Worm (Caenorhabditis elegans) whole organism, L3 larva: ENCODE measurements around the gene ZK971.1.

Source experiments
- R02D3.7 ChIP-seq: fragments of 150-350 bp; optimal IDR thresholded peaks from 2 replicates; lab custom pipeline; 2014; ENCODE audit warnings: missing biosample characterization, missing genetic modification characterization
- ZK546.5 ChIP-seq: sonication (generic microtip); optimal IDR thresholded peaks from 2 replicates; lab custom pipeline; 2017; ENCODE audit warnings: missing biosample characterization, missing genetic modification characterization
- aly-2 ChIP-seq: fragments of 150-350 bp; optimal IDR thresholded peaks from 2 replicates; lab custom pipeline; 2014; ENCODE audit warnings: missing biosample characterization, missing genetic modification characterization
- elt-2 ChIP-seq: sonication (generic microtip); optimal IDR thresholded peaks from 2 replicates; lab custom pipeline; 2016; ENCODE audit warnings: missing genetic modification reagents, mild to moderate bottlenecking, missing genetic modification characterization, missing compliant biosample characterization
- elt-3 ChIP-seq, 3 experiments: fragments of 150-350 bp in 1 of 3; sonication (generic microtip) in 2 of 3; optimal IDR thresholded peaks; 2 replicates in 2 of 3; 4 replicates in 1 of 3; lab custom pipeline; 2014 to 2017; ENCODE audit warnings: missing biosample characterization in 3 of 3, missing genetic modification characterization in 3 of 3
- fkh-2 ChIP-seq: fragments of 150-350 bp; optimal IDR thresholded peaks from 2 replicates; lab custom pipeline; 2014; ENCODE audit warnings: missing biosample characterization, missing genetic modification reagents, missing genetic modification characterization
- lin-15B ChIP-seq: fragments of 150-350 bp; optimal IDR thresholded peaks from 2 replicates; lab custom pipeline; 2014; ENCODE audit warnings: missing biosample characterization, missing genetic modification characterization
- nhr-11 ChIP-seq: fragments of 150-350 bp; optimal IDR thresholded peaks from 2 replicates; lab custom pipeline; 2014; ENCODE audit warnings: missing biosample characterization, missing genetic modification characterization
- nhr-12 ChIP-seq: fragments of 150-350 bp; optimal IDR thresholded peaks from 2 replicates; lab custom pipeline; 2014; ENCODE audit warnings: missing biosample characterization, missing genetic modification characterization
- pha-4 ChIP-seq: fragments of 150-350 bp; optimal IDR thresholded peaks from 2 replicates; lab custom pipeline; 2014; ENCODE audit warnings: missing biosample characterization, missing genetic modification reagents, missing genetic modification characterization
- snpc-4 ChIP-seq: fragments of 150-350 bp; optimal IDR thresholded peaks from 2 replicates; lab custom pipeline; 2014; ENCODE audit warnings: missing biosample characterization, missing genetic modification characterization
- unc-62 ChIP-seq: fragments of 150-350 bp; sonication (generic microtip); optimal IDR thresholded peaks from 4 replicates; lab custom pipeline; 2014; ENCODE audit warnings: missing biosample characterization, missing genetic modification reagents, missing genetic modification characterization

- TF ChIP-seq aly-2 (no peak), elt-2 (no peak), elt-3 (tag; optimal IDR thresholded peaks at IDR 0.05; lab: Kevin White, UChicago) (no peak), nhr-12 (tag; lab: Kevin White, UChicago) (no peak), ZK546.5 (no peak), snpc-4 (no peak), unc-62 (GFP tag; lab: Kevin White, UChicago) (no peak), fkh-2 (tag; lab: Kevin White, UChicago) (no peak), nhr-11 (tag; lab: Kevin White, UChicago) (no peak), pha-4 (tag; lab: Kevin White, UChicago) (no peak), lin-15B (tag; lab: Kevin White, UChicago) (no peak), R02D3.7 (no peak)
These were observed 28.5 kb downstream of the ZK971.1 start, which contains the start of gene F54B3.1 for ce11 chrII:10250966-10251365.
